Worm (Caenorhabditis elegans) whole organism, early embryonic: ENCODE measurements around the gene F13A2.3.

Experiments used
- B0310.2 ChIP-seq: sonication (generic microtip); optimal IDR thresholded peaks from 2 replicates; lab custom pipeline; 2016; ENCODE audit warnings: mild to moderate bottlenecking, missing genetic modification characterization, missing compliant biosample characterization
- F13C5.2 ChIP-seq: sonication (generic microtip); optimal IDR thresholded peaks from 2 replicates; lab custom pipeline; 2017; ENCODE audit warnings: mild to moderate bottlenecking, missing genetic modification characterization, inconsistent platforms, missing compliant biosample characterization
- aly-1 ChIP-seq: sonication (generic microtip); optimal IDR thresholded peaks from 2 replicates; lab custom pipeline; 2016; ENCODE audit warnings: missing genetic modification characterization, missing compliant biosample characterization
- ama-1 ChIP-seq: fragments of 150-350 bp; optimal IDR thresholded peaks from 2 replicates; lab custom pipeline; 2014
- ceh-13 ChIP-seq: fragments of 200-800 bp; sonication (Bioruptor generic); optimal IDR thresholded peaks from 2 replicates; lab custom pipeline; 2018; ENCODE audit warnings: mild to moderate bottlenecking, missing genetic modification characterization, missing compliant biosample characterization
- ceh-36 ChIP-seq: sonication (generic microtip); optimal IDR thresholded peaks from 2 replicates; lab custom pipeline; 2016; ENCODE audit warnings: missing genetic modification characterization, inconsistent platforms, missing compliant biosample characterization
- ets-7 ChIP-seq: sonication (generic microtip); optimal IDR thresholded peaks from 2 replicates; lab custom pipeline; 2016; ENCODE audit warnings: missing genotype, missing genetic modification characterization, missing compliant biosample characterization
- flt-1 ChIP-seq: fragments of 200-800 bp; sonication (Bioruptor generic); IDR thresholded peaks from 2 replicates; pipeline ENCODE4 v1.3.6; 2022; ENCODE audit warnings: missing genetic modification characterization, missing compliant biosample characterization
- hmbx-1 ChIP-seq: sonication (generic microtip); optimal IDR thresholded peaks from 2 replicates; lab custom pipeline; 2016; ENCODE audit warnings: mild to moderate bottlenecking, missing genetic modification characterization, missing compliant biosample characterization
- hmg-4 ChIP-seq: fragments of 200-800 bp; sonication (Bioruptor generic); optimal IDR thresholded peaks from 2 replicates; lab custom pipeline; 2018; ENCODE audit warnings: mild to moderate bottlenecking, missing genetic modification characterization, missing compliant biosample characterization
- hnd-1 ChIP-seq: sonication (generic microtip); optimal IDR thresholded peaks from 2 replicates; lab custom pipeline; 2016; ENCODE audit warnings: missing genetic modification characterization, missing compliant biosample characterization
- pes-1 ChIP-seq: fragments of 200-800 bp; sonication (Bioruptor generic); IDR thresholded peaks from 2 replicates; pipeline ENCODE4 v1.3.6; 2022; ENCODE audit warnings: missing genetic modification reagents, missing genetic modification characterization, missing compliant biosample characterization
- scrt-1 ChIP-seq: fragments of 200-800 bp; sonication (Bioruptor generic); IDR thresholded peaks from 2 replicates; pipeline ENCODE4 v1.3.6; 2022; ENCODE audit warnings: missing genetic modification characterization, missing compliant biosample characterization
- sea-1 ChIP-seq: fragments of 200-800 bp; sonication (Bioruptor generic); conservative IDR thresholded peaks from 2 replicates; pipeline ENCODE4 v1.3.6; 2022; ENCODE audit warnings: missing genetic modification characterization, missing compliant biosample characterization
- tbx-11 ChIP-seq: fragments of 200-800 bp; sonication (Bioruptor generic); IDR thresholded peaks from 2 replicates; pipeline ENCODE4 v1.3.6; 2022; ENCODE audit warnings: missing genetic modification characterization, missing compliant biosample characterization
- tbx-37 ChIP-seq: fragments of 200-800 bp; sonication (Bioruptor generic); conservative IDR thresholded peaks from 2 replicates; pipeline ENCODE4 v1.3.6; 2022; ENCODE audit warnings: missing genetic modification reagents, missing genetic modification characterization, missing compliant biosample characterization
- tra-4 ChIP-seq: sonication (generic microtip); optimal IDR thresholded peaks from 2 replicates; lab custom pipeline; 2017; ENCODE audit warnings: missing genetic modification characterization, missing compliant biosample characterization

Gene F13A2.3

DNA sequence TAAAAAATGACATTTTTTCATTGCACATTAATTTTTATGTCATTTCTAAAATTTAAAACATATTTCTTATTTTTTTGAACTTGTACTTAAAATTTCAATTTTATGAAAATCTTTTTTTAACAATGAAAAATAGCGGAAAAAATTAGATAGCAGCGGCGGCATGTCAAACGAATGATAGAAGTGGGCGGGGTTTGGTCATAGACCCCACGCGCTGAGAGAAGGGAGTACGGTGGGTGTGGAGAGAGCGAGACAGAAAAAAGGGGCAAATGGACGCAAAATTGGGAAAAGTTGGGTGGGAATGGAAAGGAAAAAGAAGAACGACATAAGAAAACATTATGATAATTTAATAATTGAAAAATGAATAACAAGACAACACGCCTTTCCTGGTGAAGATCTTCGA, 8.2 kb downstream of the F13A2.3 start:
- TF ChIP-seq flt-1 (GFP tag; lab: Robert Waterston, UW) (no peak), ets-7 (tag; lab: Kevin White, UChicago) (no peak), tbx-11 (GFP tag; lab: Robert Waterston, UW) (no peak), hnd-1 (tag; lab: Kevin White, UChicago) (no peak), F13C5.2 (no peak), B0310.2 (tag; lab: Kevin White, UChicago) (no peak), hmg-4 (GFP tag; lab: Kevin White, UChicago) (no peak), tra-4 (tag; lab: Kevin White, UChicago) (no peak), ceh-36 (tag; lab: Kevin White, UChicago) (no peak), aly-1 (tag; lab: Kevin White, UChicago) (no peak), hmbx-1 (tag; lab: Kevin White, UChicago) (no peak), sea-1 (no peak), ceh-13 (GFP tag; lab: Kevin White, UChicago) (no peak), ama-1 (lab: Kevin White, UChicago) (no peak), pes-1 (GFP tag; lab: Robert Waterston, UW) (no peak), scrt-1 (GFP tag; lab: Robert Waterston, UW) (no peak), tbx-37 (GFP tag; lab: Robert Waterston, UW) (no peak)

DNA sequence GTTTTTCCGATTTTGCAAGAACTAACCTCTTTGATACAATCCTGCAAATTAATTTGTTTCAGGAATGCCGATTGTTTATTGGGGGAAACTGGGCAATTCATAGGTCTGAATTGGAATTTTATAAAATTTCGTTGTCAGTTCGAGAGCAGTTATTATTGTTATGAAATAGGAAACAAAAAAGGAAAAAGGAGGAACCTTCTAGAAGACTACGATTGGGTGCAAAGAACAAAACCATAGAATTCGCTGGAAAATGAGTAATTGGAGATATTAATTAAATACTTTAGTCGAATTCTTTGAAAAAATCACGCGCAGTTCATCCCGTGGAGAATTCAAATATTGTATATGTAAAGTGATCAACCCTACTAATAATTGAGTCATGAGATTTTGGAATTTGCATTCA, 8.8 kb downstream of the F13A2.3 start, which contains the start of gene F13A2.9:
Gene F13A2.9 (minus strand): TSS at position 101 of the 400 bp plus-strand sequence.
- TF ChIP-seq tbx-11 (GFP tag; lab: Robert Waterston, UW) (no peak), hnd-1 (tag; lab: Kevin White, UChicago) (no peak), sea-1 (no peak), tbx-37 (GFP tag; lab: Robert Waterston, UW) (no peak), ceh-13 (GFP tag; lab: Kevin White, UChicago) (no peak), tra-4 (tag; lab: Kevin White, UChicago) (no peak), ama-1 (lab: Kevin White, UChicago) (no peak), B0310.2 (tag; lab: Kevin White, UChicago) (no peak), scrt-1 (GFP tag; lab: Robert Waterston, UW) (no peak), aly-1 (tag; lab: Kevin White, UChicago) (no peak)

DNA sequence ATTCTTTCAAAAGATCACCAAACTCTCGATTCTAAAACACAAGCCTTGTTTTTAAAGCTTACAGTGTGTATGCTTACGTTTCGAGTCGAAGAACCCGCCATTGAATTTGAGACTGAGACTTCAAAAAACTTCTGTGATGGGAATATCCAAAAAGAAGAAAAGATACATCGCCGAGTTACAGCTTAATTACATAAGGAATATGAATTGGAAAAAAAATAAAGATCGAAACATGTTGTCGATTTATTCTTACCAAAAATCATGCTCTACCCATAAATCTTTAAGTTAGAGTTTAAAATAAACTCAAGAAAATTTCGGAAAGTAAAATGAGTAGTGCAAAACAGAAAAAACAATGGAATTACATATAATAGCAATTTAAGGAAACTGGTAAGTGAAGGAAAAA, 10.0 kb downstream of the F13A2.3 start, which contains the start of gene F13A2.10:
Gene F13A2.10 (minus strand): TSS at position 101 of the 400 bp plus-strand sequence.
- no peak for TF ChIP-seq hmg-4 (GFP tag; lab: Kevin White, UChicago)
- no peak for TF ChIP-seq tbx-37 (GFP tag; lab: Robert Waterston, UW)
- TF ChIP-seq ama-1 (lab: Kevin White, UChicago): no peak
- TF ChIP-seq pes-1 (GFP tag; lab: Robert Waterston, UW): no peak
- no peak for TF ChIP-seq B0310.2 (tag; lab: Kevin White, UChicago)
- no peak for TF ChIP-seq tra-4 (tag; lab: Kevin White, UChicago)
- TF ChIP-seq ceh-36 (tag; lab: Kevin White, UChicago): no peak
- TF ChIP-seq ceh-13 (GFP tag; lab: Kevin White, UChicago): no peak
- TF ChIP-seq F13C5.2: no peak
- no peak for TF ChIP-seq flt-1 (GFP tag; lab: Robert Waterston, UW)
- no peak for TF ChIP-seq sea-1
- TF ChIP-seq tbx-11 (GFP tag; lab: Robert Waterston, UW): no peak
- TF ChIP-seq scrt-1 (GFP tag; lab: Robert Waterston, UW): no peak
- no peak for TF ChIP-seq hnd-1 (tag; lab: Kevin White, UChicago)
- TF ChIP-seq ets-7 (tag; lab: Kevin White, UChicago): no peak

DNA sequence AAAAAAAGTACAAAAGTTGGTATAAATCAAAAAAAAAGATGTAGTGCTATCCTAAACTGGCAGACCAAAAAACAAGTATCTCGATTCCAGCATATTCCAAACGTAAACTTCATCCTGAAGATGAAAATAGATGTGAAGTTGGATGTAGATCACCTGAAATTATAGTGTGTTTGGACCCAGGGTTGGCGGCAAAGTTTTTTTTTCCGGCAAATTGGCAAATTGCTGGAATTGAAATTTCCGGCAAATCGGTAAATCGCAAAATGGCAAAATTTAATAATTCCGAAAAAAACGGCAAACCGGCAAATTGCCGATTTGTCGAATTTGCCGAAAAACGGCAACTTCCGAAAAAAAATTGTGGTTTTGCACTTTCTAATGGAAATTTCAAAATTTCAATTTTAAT, 11.7 kb downstream of the F13A2.3 start, which contains the start of gene F13A2.2:
Gene F13A2.2 (minus strand): TSS at position 101 of the 400 bp plus-strand sequence.
- TF ChIP-seq ceh-13 (GFP tag; lab: Kevin White, UChicago): no peak
- no peak for TF ChIP-seq tbx-11 (GFP tag; lab: Robert Waterston, UW)

DNA sequence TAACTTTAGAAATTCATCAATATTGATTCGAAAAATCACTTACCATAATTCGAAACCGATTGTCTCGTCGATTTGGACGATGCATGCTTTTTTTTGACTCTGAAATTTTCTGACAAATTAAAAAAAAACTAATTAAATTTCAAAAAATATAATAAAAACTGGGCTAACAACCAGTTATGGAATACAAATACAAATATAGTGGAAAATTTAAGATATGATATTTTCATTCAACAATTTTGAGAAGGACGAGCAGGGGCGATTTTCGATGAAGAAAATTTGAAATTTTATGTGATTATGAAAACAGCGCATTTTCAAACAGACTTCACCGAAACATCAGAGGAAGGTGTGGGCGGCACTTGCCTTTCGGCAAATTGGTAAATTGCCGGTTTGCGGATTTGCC, 13.9 kb downstream of the F13A2.3 start, which contains the start of gene F13A2.1:
Gene F13A2.1 (minus strand): TSS at position 101 of the 400 bp plus-strand sequence.
- TF ChIP-seq pes-1 (GFP tag; lab: Robert Waterston, UW) (no peak), tbx-37 (GFP tag; lab: Robert Waterston, UW) (no peak), tra-4 (tag; lab: Kevin White, UChicago) (no peak), ets-7 (tag; lab: Kevin White, UChicago) (no peak)

DNA sequence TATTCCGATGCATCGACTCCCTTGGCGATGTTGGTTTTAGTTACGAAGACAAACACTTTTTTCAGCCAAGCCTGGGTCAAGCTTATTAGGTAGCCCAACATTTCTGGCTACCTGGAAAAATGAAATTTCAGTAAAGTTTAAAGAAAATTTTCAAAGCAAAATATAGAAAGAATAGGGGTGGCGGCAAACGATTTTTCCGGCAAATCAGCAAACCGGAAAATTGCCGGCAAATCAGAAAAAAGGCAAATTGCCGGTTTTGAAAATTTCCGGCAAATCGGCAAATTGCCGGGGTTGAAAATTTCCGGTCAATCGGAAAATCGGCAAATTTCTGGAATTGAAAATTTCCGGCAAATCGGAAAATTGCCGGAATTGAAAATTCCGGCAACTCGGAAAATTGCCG, 18.5 kb downstream of the F13A2.3 start, which contains the start of gene F32D1.8:
Gene F32D1.8 (minus strand): TSS at position 101 of the 400 bp plus-strand sequence.
- no peak for TF ChIP-seq hmg-4 (GFP tag; lab: Kevin White, UChicago)
- TF ChIP-seq hnd-1 (tag; lab: Kevin White, UChicago): no peak
- TF ChIP-seq sea-1: no peak
- no peak for TF ChIP-seq tra-4 (tag; lab: Kevin White, UChicago)

DNA sequence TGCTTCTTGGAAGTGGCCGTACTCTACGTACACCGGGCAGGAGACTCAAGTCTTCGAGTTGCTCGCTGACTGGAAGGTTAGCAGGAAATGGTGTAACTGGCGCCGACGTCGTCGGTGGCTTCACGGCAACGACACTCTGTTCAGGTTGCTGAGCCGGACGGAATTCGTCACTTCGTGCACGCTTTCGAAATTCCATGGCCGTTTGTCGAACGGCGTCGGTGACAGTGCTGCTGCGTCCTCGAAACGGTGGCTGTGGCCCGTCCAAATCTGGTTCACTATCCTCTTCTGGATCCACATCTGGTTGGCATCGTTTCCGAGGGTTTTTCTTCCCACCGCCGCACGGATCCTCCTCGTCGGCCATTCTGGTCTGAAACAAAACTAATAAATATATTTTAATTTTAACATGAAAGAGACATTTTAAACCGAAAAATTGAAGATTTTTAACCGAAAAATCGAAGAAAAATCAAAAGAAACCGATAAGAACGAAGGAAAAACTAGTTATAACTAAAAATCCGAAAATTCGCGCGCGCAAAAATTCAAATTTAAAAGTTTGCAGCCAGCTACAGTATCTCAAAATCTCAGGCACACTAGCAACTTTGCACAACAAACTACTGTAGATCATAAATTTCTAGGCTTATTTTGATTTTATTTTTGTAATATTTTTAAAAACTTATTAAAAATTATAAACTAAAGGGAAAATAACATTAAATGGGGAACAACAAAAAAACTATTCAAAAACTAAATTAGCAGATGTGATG, 20.2 kb downstream of the F13A2.3 start, which contains the start of gene F32D1.7:
Gene F32D1.7 (minus strand): TSS at position 367 of the 758 bp plus-strand sequence.
- TF ChIP-seq flt-1 (GFP tag; lab: Robert Waterston, UW) (no peak), tra-4 (tag; lab: Kevin White, UChicago) (no peak), sea-1 (no peak), F13C5.2 (no peak), hmg-4 (GFP tag; lab: Kevin White, UChicago) (no peak), ceh-13 (GFP tag; lab: Kevin White, UChicago) (no peak), tbx-37 (GFP tag; lab: Robert Waterston, UW) (no peak), scrt-1 (GFP tag; lab: Robert Waterston, UW) (no peak), ets-7 (tag; lab: Kevin White, UChicago) (no peak), ceh-36 (tag; lab: Kevin White, UChicago) (no peak), hmbx-1 (tag; lab: Kevin White, UChicago) (no peak)
